Worm (Caenorhabditis elegans): ENCODE measurements around the gene wrt-5.

wrt-5 gene

ce11 chrIV:4016723-4017122, 34.7 kb downstream of the wrt-5 start:
- no peak for TF ChIP-seq npax-4 (tag; optimal IDR thresholded peaks at IDR 0.05)
- TF ChIP-seq ahr-1 (tag; optimal IDR thresholded peaks at IDR 0.05): no peak

ce11 chrIV:4015660-4016059, 35.8 kb downstream of the wrt-5 start:
- TF ChIP-seq npax-4 (tag; optimal IDR thresholded peaks at IDR 0.05) (no peak), fkh-10 (GFP tag; optimal IDR thresholded peaks at IDR 0.05) (no peak), pqm-1 (tag; optimal IDR thresholded peaks at IDR 0.05) (no peak), ceh-6 (GFP tag; optimal IDR thresholded peaks at IDR 0.05) (no peak)

ce11 chrIV:4014341-4014826, 37.1 kb downstream of the wrt-5 start:
- TF ChIP-seq pat-9 (tag; optimal IDR thresholded peaks at IDR 0.05) (no peak), pros-1 (tag; optimal IDR thresholded peaks at IDR 0.05) (no peak)

- TF ChIP-seq mec-3 (tag; optimal IDR thresholded peaks at IDR 0.05; ENCODE audit: borderline replicate concordance): no peak
- TF ChIP-seq ceh-2 (tag; optimal IDR thresholded peaks at IDR 0.05): no peak
- TF ChIP-seq ceh-30 (tag; optimal IDR thresholded peaks at IDR 0.05): no peak
- no peak for TF ChIP-seq Y22D7AL.16 (tag; optimal IDR thresholded peaks at IDR 0.05)
- no peak for TF ChIP-seq elt-4 (tag; optimal IDR thresholded peaks at IDR 0.05)
- TF ChIP-seq ceh-31 (tag; optimal IDR thresholded peaks at IDR 0.05): no peak
- no peak for TF ChIP-seq fkh-10 (GFP tag; optimal IDR thresholded peaks at IDR 0.05)
- no peak for TF ChIP-seq dmd-4 (tag; optimal IDR thresholded peaks at IDR 0.05; ENCODE audit: borderline replicate concordance)
- no peak for TF ChIP-seq syd-9 (tag; optimal IDR thresholded peaks at IDR 0.05)
- no peak for TF ChIP-seq C38D4.7 (GFP tag; optimal IDR thresholded peaks at IDR 0.05)
- TF ChIP-seq C08G9.2 (tag; optimal IDR thresholded peaks at IDR 0.05): no peak
- no peak for TF ChIP-seq zip-5 (tag; optimal IDR thresholded peaks at IDR 0.05)
- no peak for TF ChIP-seq ceh-24 (tag; optimal IDR thresholded peaks at IDR 0.05)
- no peak for TF ChIP-seq hlh-8 (tag; optimal IDR thresholded peaks at IDR 0.05)
- TF ChIP-seq nfya-1 (tag; optimal IDR thresholded peaks at IDR 0.05): no peak
- TF ChIP-seq pax-1 (tag; optimal IDR thresholded peaks at IDR 0.05): no peak
- TF ChIP-seq pros-1 (tag; optimal IDR thresholded peaks at IDR 0.05): no peak
These were observed 37.8 kb downstream of the wrt-5 start for ce11 chrIV:4013621-4014020.

ce11 chrIV:4009923-4010322, 41.5 kb downstream of the wrt-5 start:
- TF ChIP-seq ceh-22 (tag; optimal IDR thresholded peaks at IDR 0.05) (no peak), unc-55 (GFP tag; optimal IDR thresholded peaks at IDR 0.05) (no peak), fkh-10 (GFP tag; optimal IDR thresholded peaks at IDR 0.05) (no peak), ceh-2 (tag; optimal IDR thresholded peaks at IDR 0.05) (no peak), ahr-1 (tag; optimal IDR thresholded peaks at IDR 0.05) (no peak), ztf-16 (tag; optimal IDR thresholded peaks at IDR 0.05) (no peak), madf-2 (tag; optimal IDR thresholded peaks at IDR 0.05) (no peak), elt-2 (tag; optimal IDR thresholded peaks at IDR 0.05) (no peak)

ce11 chrIV:4008440-4008839, 43.0 kb downstream of the wrt-5 start:
- TF ChIP-seq pha-4 (tag; optimal IDR thresholded peaks at IDR 0.05) (no peak), elt-2 (tag; optimal IDR thresholded peaks at IDR 0.05) (no peak), nhr-11 (tag; optimal IDR thresholded peaks at IDR 0.05) (no peak), K09A11.1 (tag; optimal IDR thresholded peaks at IDR 0.05; ENCODE audit: insufficient read depth) (no peak), che-1 (tag; optimal IDR thresholded peaks at IDR 0.05) (no peak), hlh-30 (tag; optimal IDR thresholded peaks at IDR 0.05; ENCODE audit: insufficient read depth) (no peak), dve-1 (tag; optimal IDR thresholded peaks at IDR 0.05) (no peak), F13H6.1 (tag; optimal IDR thresholded peaks at IDR 0.05) (no peak), ceh-19 (GFP tag; optimal IDR thresholded peaks at IDR 0.05) (no peak), fkh-10 (GFP tag; optimal IDR thresholded peaks at IDR 0.05) (no peak), ceh-34 (tag; optimal IDR thresholded peaks at IDR 0.05) (no peak), ceh-2 (tag; optimal IDR thresholded peaks at IDR 0.05) (no peak), ama-1 (optimal IDR thresholded peaks at IDR 0.05) (no peak), ceh-48 (tag; optimal IDR thresholded peaks at IDR 0.05) (no peak), ceh-30 (tag; optimal IDR thresholded peaks at IDR 0.05) (no peak), ceh-22 (tag; optimal IDR thresholded peaks at IDR 0.05) (no peak)
